Fruit fly (Drosophila melanogaster) whole organism, embryonic: Measurements from ENCODE around the gene Doc1.

Experiments
- Atf6 ChIP-seq: fragments of 200-800 bp; sonication (Bioruptor generic); IDR thresholded peaks from 2 replicates; pipeline ENCODE4 v1.3.6; 2022; ENCODE audit warnings: missing biosample characterization, missing genetic modification characterization
- CG10321 ChIP-seq: fragments of 200-800 bp; sonication (Bioruptor generic); IDR thresholded peaks from 2 replicates; pipeline ENCODE4 v1.3.6; 2022; ENCODE audit warnings: missing biosample characterization, missing genetic modification characterization
- CG11695 ChIP-seq: fragments of 200-800 bp; sonication (Bioruptor generic); IDR thresholded peaks from 3 replicates; pipeline ENCODE4 v1.3.6; 2022; ENCODE audit warnings: missing biosample characterization, missing genetic modification characterization
- CG12769 ChIP-seq: fragments of 200-800 bp; sonication (Bioruptor generic); optimal IDR thresholded peaks from 2 replicates; lab custom pipeline; 2019; ENCODE audit warnings: missing biosample characterization, mild to moderate bottlenecking, missing genetic modification characterization, moderate library complexity
- CG15011 ChIP-seq: fragments of 200-800 bp; sonication (Bioruptor generic); optimal IDR thresholded peaks from 3 replicates; lab custom pipeline; 2018; ENCODE audit warnings: missing biosample characterization, mild to moderate bottlenecking, missing genetic modification characterization
- CG18476 ChIP-seq: fragments of 200-800 bp; sonication (Bioruptor generic); optimal IDR thresholded peaks from 2 replicates; lab custom pipeline; 2016; ENCODE audit warnings: missing biosample characterization, mild to moderate bottlenecking, missing genetic modification characterization
- CG3065 ChIP-seq: fragments of 200-800 bp; sonication (Bioruptor generic); optimal IDR thresholded peaks from 2 replicates; lab custom pipeline; 2016; ENCODE audit warnings: missing biosample characterization, missing genetic modification characterization
- CG33557 ChIP-seq: fragments of 200-800 bp; sonication (Bioruptor generic); optimal IDR thresholded peaks from 2 replicates; lab custom pipeline; 2019; ENCODE audit warnings: missing biosample characterization, mild to moderate bottlenecking, missing genetic modification characterization, moderate library complexity
- CG3838 ChIP-seq: fragments of 200-800 bp; sonication (Bioruptor generic); optimal IDR thresholded peaks from 3 replicates; lab custom pipeline; 2016; ENCODE audit warnings: missing biosample characterization, missing genetic modification characterization
- CG3995 ChIP-seq: fragments of 200-800 bp; sonication (Bioruptor generic); optimal IDR thresholded peaks from 3 replicates; lab custom pipeline; 2016; ENCODE audit warnings: missing biosample characterization, missing genetic modification characterization
- CG42726 ChIP-seq: fragments of 200-800 bp; sonication (Bioruptor generic); IDR thresholded peaks from 2 replicates; pipeline ENCODE4 v1.3.6; 2022; ENCODE audit warnings: missing biosample characterization, missing genetic modification characterization; ENCODE audit not compliant: partially characterized antibody
- CG4730 ChIP-seq: fragments of 200-800 bp; sonication (Bioruptor generic); IDR thresholded peaks from 2 replicates; pipeline ENCODE4 v1.3.6; 2022; ENCODE audit warnings: missing biosample characterization, missing genetic modification characterization
- CG5953 ChIP-seq: fragments of 200-800 bp; sonication (Bioruptor generic); IDR thresholded peaks from 2 replicates; pipeline ENCODE4 v1.3.6; 2022; ENCODE audit warnings: missing biosample characterization, missing genetic modification characterization
- CG6254 ChIP-seq: fragments of 200-800 bp; sonication (Bioruptor generic); optimal IDR thresholded peaks from 3 replicates; lab custom pipeline; 2017; ENCODE audit warnings: mild to moderate bottlenecking, missing biosample characterization, missing genetic modification reagents, missing genetic modification characterization
- CG6272 ChIP-seq: fragments of 200-800 bp; sonication (Bioruptor generic); IDR thresholded peaks from 2 replicates; pipeline ENCODE4 v1.3.6; 2022; ENCODE audit warnings: missing biosample characterization, missing genetic modification characterization
- CG6813 ChIP-seq: fragments of 200-800 bp; sonication (Bioruptor generic); optimal IDR thresholded peaks from 2 replicates; lab custom pipeline; 2017; ENCODE audit warnings: missing biosample characterization, missing genetic modification characterization, mild to moderate bottlenecking, moderate library complexity, missing genetic modification reagents
- CG7357 ChIP-seq: fragments of 200-800 bp; sonication (Bioruptor generic); IDR thresholded peaks from 3 replicates; pipeline ENCODE4 v1.3.6; 2022; ENCODE audit warnings: missing biosample characterization, missing genetic modification characterization
- CG7928 ChIP-seq: fragments of 200-800 bp; sonication (Bioruptor generic); optimal IDR thresholded peaks from 2 replicates; lab custom pipeline; 2017; ENCODE audit warnings: missing biosample characterization, mild to moderate bottlenecking, missing genetic modification characterization
- CG8089 ChIP-seq: fragments of 200-800 bp; sonication (Bioruptor generic); optimal IDR thresholded peaks from 3 replicates; lab custom pipeline; 2016; ENCODE audit warnings: missing biosample characterization, missing genetic modification characterization
- CG8281 ChIP-seq: fragments of 200-800 bp; sonication (Bioruptor generic); optimal IDR thresholded peaks from 2 replicates; lab custom pipeline; 2018; ENCODE audit warnings: missing biosample characterization, mild to moderate bottlenecking, missing genetic modification characterization, moderate library complexity
- CG8359 ChIP-seq: fragments of 200-800 bp; sonication (Bioruptor generic); optimal IDR thresholded peaks from 2 replicates; lab custom pipeline; 2017; ENCODE audit warnings: missing biosample characterization, mild to moderate bottlenecking, missing genetic modification characterization, borderline replicate concordance
- CG8478 ChIP-seq: fragments of >200 bp; optimal IDR thresholded peaks from 2 replicates; lab custom pipeline; 2018
- Deaf1 ChIP-seq: fragments of 200-800 bp; optimal IDR thresholded peaks from 3 replicates; lab custom pipeline; 2019; ENCODE audit warnings: missing biosample characterization, mild to moderate bottlenecking, missing genetic modification characterization, moderate library complexity
- Drgx ChIP-seq: fragments of 200-800 bp; sonication (Bioruptor generic); IDR thresholded peaks from 2 replicates; pipeline ENCODE4 v1.3.6; 2022; ENCODE audit warnings: missing biosample characterization, missing genetic modification characterization
- E2f1 ChIP-seq: fragments of 200-800 bp; sonication (Bioruptor generic); IDR thresholded peaks from 2 replicates; pipeline ENCODE4 v1.3.6; 2022; ENCODE audit warnings: missing biosample characterization, missing genetic modification characterization
- Gug ChIP-seq: fragments of 200-800 bp; sonication (Bioruptor generic); IDR thresholded peaks from 4 replicates; pipeline ENCODE4 v1.3.6; 2022; ENCODE audit warnings: missing biosample characterization, missing genetic modification characterization
- Hand ChIP-seq: fragments of 200-800 bp; sonication (Bioruptor generic); optimal IDR thresholded peaks from 2 replicates; lab custom pipeline; 2017; ENCODE audit warnings: mild to moderate bottlenecking, missing biosample characterization, missing genetic modification reagents, missing genetic modification characterization
- Mad ChIP-seq: fragments of 200-800 bp; sonication (Bioruptor generic); optimal IDR thresholded peaks from 2 replicates; lab custom pipeline; 2016; ENCODE audit warnings: missing biosample characterization, missing genetic modification characterization
- Med ChIP-seq: fragments of 200-800 bp; sonication (Bioruptor generic); peaks from one replicate; lab custom pipeline; 2016; ENCODE audit warnings: missing biosample characterization, missing genetic modification characterization, mild to moderate bottlenecking, inconsistent platforms, moderate library complexity
- Mrtf ChIP-seq: fragments of 200-800 bp; sonication (Bioruptor generic); IDR thresholded peaks from 3 replicates; pipeline ENCODE4 v1.3.6; 2022; ENCODE audit warnings: missing biosample characterization, missing genetic modification characterization
- Neu2 ChIP-seq: fragments of 200-800 bp; sonication (Bioruptor generic); optimal IDR thresholded peaks from 3 replicates; lab custom pipeline; 2016; ENCODE audit warnings: missing biosample characterization, missing genetic modification characterization, borderline replicate concordance
- PHDP ChIP-seq: fragments of 200-800 bp; sonication (Bioruptor generic); optimal IDR thresholded peaks from 3 replicates; lab custom pipeline; 2018; ENCODE audit warnings: missing biosample characterization, mild to moderate bottlenecking, missing genetic modification characterization, moderate library complexity
- Vsx1 ChIP-seq: fragments of 200-800 bp; sonication (Bioruptor generic); optimal IDR thresholded peaks from 2 replicates; lab custom pipeline; 2017; ENCODE audit warnings: missing biosample characterization, mild to moderate bottlenecking, missing genetic modification characterization, missing genetic modification reagents
- al ChIP-seq: fragments of 200-800 bp; sonication (Bioruptor generic); IDR thresholded peaks from 2 replicates; pipeline ENCODE4 v1.3.6; 2022; ENCODE audit warnings: missing biosample characterization, missing genetic modification characterization
- ap ChIP-seq: fragments of 200-800 bp; sonication (Bioruptor generic); IDR thresholded peaks from 2 replicates; pipeline ENCODE4 v1.3.6; 2022; ENCODE audit warnings: missing biosample characterization, missing genetic modification characterization
- br ChIP-seq: fragments of >200 bp; optimal IDR thresholded peaks from 2 replicates; lab custom pipeline; 2017
- esg ChIP-seq: fragments of 200-800 bp; sonication (Bioruptor generic); conservative IDR thresholded peaks from 2 replicates; pipeline ENCODE4 v1.3.6; 2022; ENCODE audit warnings: missing biosample characterization, missing genetic modification characterization
- fu2 ChIP-seq: fragments of 200-800 bp; sonication (Bioruptor generic); optimal IDR thresholded peaks from 2 replicates; lab custom pipeline; 2016; ENCODE audit warnings: missing biosample characterization, missing genetic modification characterization
- hb ChIP-seq: fragments of 200-800 bp; sonication (Bioruptor generic); IDR thresholded peaks from 3 replicates; pipeline ENCODE4 v1.3.6; 2022; ENCODE audit warnings: missing biosample characterization, missing genetic modification characterization; ENCODE audit not compliant: partially characterized antibody
- hbn ChIP-seq: fragments of 200-800 bp; sonication (Bioruptor generic); IDR thresholded peaks from 2 replicates; pipeline ENCODE4 v1.3.6; 2022; ENCODE audit warnings: missing biosample characterization, missing genetic modification characterization; ENCODE audit not compliant: partially characterized antibody
- ken ChIP-seq: fragments of 200-800 bp; sonication (Bioruptor generic); IDR thresholded peaks from 3 replicates; pipeline ENCODE4 v1.3.6; 2022; ENCODE audit warnings: missing biosample characterization, missing genetic modification characterization
- maf-S ChIP-seq: fragments of 200-800 bp; sonication (Bioruptor generic); optimal IDR thresholded peaks from 2 replicates; lab custom pipeline; 2016; ENCODE audit warnings: missing biosample characterization, missing genetic modification characterization
- oc ChIP-seq: fragments of 200-800 bp; sonication (Bioruptor generic); optimal IDR thresholded peaks from 2 replicates; lab custom pipeline; 2018; ENCODE audit warnings: missing biosample characterization, mild to moderate bottlenecking, missing genetic modification characterization, moderate library complexity
- p53 ChIP-seq: fragments of 200-800 bp; sonication (Bioruptor generic); optimal IDR thresholded peaks from 2 replicates; lab custom pipeline; 2016; ENCODE audit warnings: missing biosample characterization, missing genetic modification characterization
- prd ChIP-seq, 3 experiments: fragments of >200 bp in 2 of 3; fragments of 200-800 bp in 1 of 3; sonication (Bioruptor generic) in 1 of 3; optimal IDR thresholded peaks in 2 of 3; IDR thresholded peaks in 1 of 3; 2 replicates in 2 of 3; 3 replicates in 1 of 3; pipeline versions ENCODE4 v1.3.6 to Lab custom; 2017 to 2022; ENCODE audit warnings: missing biosample characterization in 1 of 3, missing genetic modification characterization in 1 of 3
- sima ChIP-seq: fragments of 200-800 bp; sonication (Bioruptor generic); optimal IDR thresholded peaks from 2 replicates; lab custom pipeline; 2016; ENCODE audit warnings: missing biosample characterization, missing genetic modification characterization
- sisA ChIP-seq: fragments of 200-800 bp; sonication (Bioruptor generic); IDR thresholded peaks from 2 replicates; pipeline ENCODE4 v1.3.6; 2022; ENCODE audit warnings: missing biosample characterization, missing genetic modification characterization
- toy ChIP-seq: fragments of 200-800 bp; sonication (Bioruptor generic); IDR thresholded peaks from 2 replicates; pipeline ENCODE4 v1.3.6; 2022; ENCODE audit warnings: missing biosample characterization, missing genetic modification characterization
- trh ChIP-seq: fragments of 200-800 bp; sonication (Bioruptor generic); optimal IDR thresholded peaks from 2 replicates; lab custom pipeline; 2016; ENCODE audit warnings: missing biosample characterization, missing genetic modification characterization
- unc-4 ChIP-seq: fragments of 200-800 bp; sonication (Bioruptor generic); IDR thresholded peaks from 2 replicates; pipeline ENCODE4 v1.3.6; 2022; ENCODE audit warnings: missing biosample characterization, missing genetic modification characterization; ENCODE audit not compliant: partially characterized antibody
- vvl ChIP-seq: fragments of 200-800 bp; sonication (Bioruptor generic); IDR thresholded peaks from 2 replicates; pipeline ENCODE4 v1.3.6; 2022; ENCODE audit warnings: missing biosample characterization, missing genetic modification characterization
- zf30C ChIP-seq: fragments of 200-800 bp; sonication (Bioruptor generic); optimal IDR thresholded peaks from 3 replicates; lab custom pipeline; 2018; ENCODE audit warnings: missing biosample characterization, mild to moderate bottlenecking, missing genetic modification characterization

Doc1 gene

DNA sequence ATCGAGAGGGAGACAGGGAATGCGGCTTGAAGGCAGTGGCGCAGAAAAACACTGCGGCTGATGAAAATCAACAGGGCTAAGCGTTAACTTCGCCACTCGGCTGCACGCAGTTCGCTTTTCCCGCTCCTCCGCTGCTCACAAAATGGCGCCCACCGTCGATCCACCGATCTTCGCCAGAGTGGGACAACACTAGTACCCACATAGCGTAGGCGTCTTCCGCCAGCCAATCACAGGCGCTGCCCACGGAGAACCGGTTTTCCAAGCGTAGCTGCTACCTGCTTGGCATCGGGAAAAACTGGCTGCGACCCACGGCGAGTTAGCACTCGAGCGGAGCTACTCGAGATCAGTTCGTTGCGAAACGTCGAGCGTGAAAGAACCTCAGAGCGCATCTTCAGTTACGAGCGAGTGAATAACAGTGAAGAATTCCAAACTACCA, at the start of gene Doc1 (continued):
- TF ChIP-seq CG3065 (GFP tag; lab: Kevin White, UChicago) (no peak), Deaf1 (tag; lab: Kevin White, UChicago) (peak; percentile 65), sima (GFP tag; lab: Kevin White, UChicago) (no peak), Gug (no peak), zf30C (GFP tag; lab: Kevin White, UChicago) (no peak), fu2 (GFP tag; lab: Kevin White, UChicago) (no peak), CG7928 (no peak), p53 (GFP tag; lab: Kevin White, UChicago) (no peak), CG3995 (GFP tag; lab: Kevin White, UChicago) (no peak), al (no peak), Neu2 (GFP tag; lab: Kevin White, UChicago) (no peak), Hand (GFP tag; lab: Kevin White, UChicago) (no peak), sisA (no peak), CG3838 (GFP tag; lab: Kevin White, UChicago) (no peak), CG7357 (GFP tag; lab: Robert Waterston, UW) (no peak), vvl (peak; percentile 58; the same call in 1 of the 2 replicates), PHDP (no peak), CG18476 (no peak), CG42726 (GFP tag; lab: Robert Waterston, UW) (no peak), CG8089 (GFP tag; lab: Kevin White, UChicago) (no peak), br (no peak), E2f1 (no peak), prd (optimal IDR thresholded peaks at IDR 0.05; lab: Kevin White, UChicago) (no peak), prd (GFP tag; IDR thresholded peaks at IDR 0.05; lab: Robert Waterston, UW) (peak; percentile 25; the same call in 1 of the 3 replicates), hb (no peak), Mad (no peak), CG12769 (tag; lab: Kevin White, UChicago) (no peak), CG8281 (tag; lab: Kevin White, UChicago) (no peak), CG8478 (lab: Kevin White, UChicago) (peak; percentile 45), CG33557 (GFP tag; lab: Kevin White, UChicago) (no peak), Vsx1 (GFP tag; lab: Kevin White, UChicago) (no peak), CG6813 (GFP tag; lab: Kevin White, UChicago) (no peak), CG6272 (GFP tag; lab: Robert Waterston, UW) (no peak), CG11695 (GFP tag; lab: Robert Waterston, UW) (no peak), Drgx (GFP tag; lab: Robert Waterston, UW) (no peak), oc (tag; lab: Kevin White, UChicago) (no peak), toy (GFP tag; lab: Robert Waterston, UW) (no peak), hbn (GFP tag; lab: Robert Waterston, UW) (no peak), maf-S (GFP tag; lab: Kevin White, UChicago) (no peak), CG8359 (GFP tag; lab: Kevin White, UChicago) (no peak), CG4730 (GFP tag; lab: Robert Waterston, UW) (no peak), CG15011 (GFP tag; lab: Kevin White, UChicago) (no peak), esg (no peak), unc-4 (GFP tag; lab: Robert Waterston, UW) (no peak), CG10321 (peak; percentile 96), Mrtf (GFP tag; lab: Robert Waterston, UW) (no peak), ap (GFP tag; lab: Robert Waterston, UW) (no peak), CG5953 (no peak), Med (peak; percentile 56), trh (GFP tag; lab: Kevin White, UChicago) (no peak), ken (no peak), CG6254 (GFP tag; lab: Kevin White, UChicago) (no peak), Atf6 (GFP tag; lab: Robert Waterston, UW) (no peak)
